Fruit fly (Drosophila melanogaster) whole organism: ENCODE measurements around the gene Psa.

Experiments used
- CG8478 ChIP-seq: fragments of >200 bp; optimal IDR thresholded peaks from 2 replicates; lab custom pipeline; 2018; ENCODE audit warnings: inconsistent platforms
- Dll ChIP-seq: fragments of >200 bp; optimal IDR thresholded peaks from 2 replicates; lab custom pipeline; 2017
- EcR ChIP-seq, 2 experiments: fragments of >200 bp; optimal IDR thresholded peaks; 2 replicates each; lab custom pipeline; 2017; ENCODE audit warnings: missing biosample characterization in 2 of 2, missing genetic modification characterization in 2 of 2, missing genetic modification reagents in 2 of 2
- pan ChIP-seq: fragments of >200 bp; optimal IDR thresholded peaks from 2 replicates; lab custom pipeline; 2017
- psq ChIP-seq: fragments of >200 bp; optimal IDR thresholded peaks from 2 replicates; lab custom pipeline; 2017
- usp ChIP-seq: fragments of >200 bp; optimal IDR thresholded peaks from 2 replicates; lab custom pipeline; 2017; ENCODE audit warnings: missing biosample characterization, missing genetic modification characterization, mixed read lengths

- TF ChIP-seq psq (lab: Kevin White, UChicago) (no peak), usp (GFP tag; lab: Kevin White, UChicago) (no peak), CG8478 (no peak), EcR (GFP tag; optimal IDR thresholded peaks at IDR 0.05; lab: Kevin White, UChicago) (no peak), pan (lab: Kevin White, UChicago) (no peak), Dll (lab: Kevin White, UChicago) (no peak)
Measured at dm6 chr3L:1568225-1569161, 65.8 kb downstream of the Psa start, which contains the start of gene CG7879.
